Fruit fly (Drosophila melanogaster) whole organism, prepupa: ENCODE measurements around the gene CG42371.

Experiments
- Blimp-1 ChIP-seq: fragments of 200-800 bp; sonication (Bioruptor generic); optimal IDR thresholded peaks from 3 replicates; lab custom pipeline; 2017; ENCODE audit warnings: missing biosample characterization, missing genetic modification characterization, mild to moderate bottlenecking, moderate library complexity, missing genetic modification reagents
- CG10631 ChIP-seq: fragments of 200-800 bp; sonication (Bioruptor generic); optimal IDR thresholded peaks from 2 replicates; lab custom pipeline; 2016; ENCODE audit warnings: missing biosample characterization, missing genetic modification characterization
- CG10669 ChIP-seq: fragments of 200-800 bp; sonication (Bioruptor generic); optimal IDR thresholded peaks from 3 replicates; lab custom pipeline; 2018; ENCODE audit warnings: missing biosample characterization, mild to moderate bottlenecking, missing genetic modification characterization, moderate library complexity
- CG11762 ChIP-seq: fragments of 200-800 bp; sonication (Bioruptor generic); optimal IDR thresholded peaks from 3 replicates; lab custom pipeline; 2016; ENCODE audit warnings: missing biosample characterization, missing genetic modification characterization; ENCODE audit not compliant: insufficient read depth
- CG11902 ChIP-seq: fragments of 200-800 bp; sonication (Bioruptor generic); optimal IDR thresholded peaks from 3 replicates; lab custom pipeline; 2016; ENCODE audit warnings: missing biosample characterization, missing genetic modification characterization
- CG15336 ChIP-seq: fragments of 200-800 bp; sonication (Bioruptor generic); IDR thresholded peaks from 2 replicates; pipeline ENCODE4 v1.3.6; 2022; ENCODE audit warnings: missing biosample characterization, missing genetic modification characterization
- CG1621 ChIP-seq: fragments of 200-800 bp; sonication (Bioruptor generic); optimal IDR thresholded peaks from 3 replicates; lab custom pipeline; 2018; ENCODE audit warnings: missing biosample characterization, mild to moderate bottlenecking, missing genetic modification characterization
- CG16779 ChIP-seq: fragments of 200-800 bp; sonication (Bioruptor generic); optimal IDR thresholded peaks from 3 replicates; lab custom pipeline; 2017; ENCODE audit warnings: missing biosample characterization, mild to moderate bottlenecking, missing genetic modification characterization
- CG3032 ChIP-seq: fragments of 200-800 bp; optimal IDR thresholded peaks from 2 replicates; lab custom pipeline; 2019; ENCODE audit warnings: missing biosample characterization, mild to moderate bottlenecking, missing genetic modification characterization, moderate library complexity
- CG31627 ChIP-seq: fragments of 200-800 bp; sonication (Bioruptor generic); optimal IDR thresholded peaks from 3 replicates; lab custom pipeline; 2016; ENCODE audit warnings: missing biosample characterization, missing genetic modification characterization
- CG3919 ChIP-seq: fragments of 200-800 bp; sonication (Bioruptor generic); optimal IDR thresholded peaks from 3 replicates; lab custom pipeline; 2016; ENCODE audit warnings: missing biosample characterization, missing genetic modification characterization
- CG4318 ChIP-seq: fragments of 200-800 bp; sonication (Bioruptor generic); optimal IDR thresholded peaks from 3 replicates; lab custom pipeline; 2017; ENCODE audit warnings: missing biosample characterization, mild to moderate bottlenecking, missing genetic modification characterization
- CG6163 ChIP-seq: fragments of 200-800 bp; sonication (Bioruptor generic); IDR thresholded peaks from 3 replicates; pipeline ENCODE4 v1.3.6; 2022; ENCODE audit warnings: missing biosample characterization, missing genetic modification characterization
- CG6276 ChIP-seq: fragments of 200-800 bp; sonication (Bioruptor generic); optimal IDR thresholded peaks from 2 replicates; lab custom pipeline; 2017; ENCODE audit warnings: missing biosample characterization, mild to moderate bottlenecking, missing genetic modification characterization
- CG6792 ChIP-seq: fragments of 200-800 bp; sonication (Bioruptor generic); optimal IDR thresholded peaks from 3 replicates; lab custom pipeline; 2016; ENCODE audit warnings: missing biosample characterization, missing genetic modification characterization
- CG6854 ChIP-seq: fragments of 200-800 bp; sonication (Bioruptor generic); optimal IDR thresholded peaks from 2 replicates; lab custom pipeline; 2017; ENCODE audit warnings: missing biosample characterization, mild to moderate bottlenecking, missing genetic modification characterization
- CG7368 ChIP-seq: fragments of 200-800 bp; sonication (Bioruptor generic); optimal IDR thresholded peaks from 3 replicates; lab custom pipeline; 2016; ENCODE audit warnings: missing biosample characterization, missing genetic modification characterization
- CG8319 ChIP-seq: fragments of 200-800 bp; sonication (Bioruptor generic); optimal IDR thresholded peaks from 3 replicates; lab custom pipeline; 2016; ENCODE audit warnings: missing biosample characterization, missing genetic modification characterization
- CG8632 ChIP-seq: fragments of 200-800 bp; sonication (Bioruptor generic); optimal IDR thresholded peaks from 3 replicates; lab custom pipeline; 2016; ENCODE audit warnings: missing biosample characterization, missing genetic modification characterization
- CG9139 ChIP-seq: fragments of 200-800 bp; sonication (Bioruptor generic); optimal IDR thresholded peaks from 3 replicates; lab custom pipeline; 2017; ENCODE audit warnings: missing biosample characterization, mild to moderate bottlenecking, missing genetic modification characterization
- Eip78C ChIP-seq: fragments of 200-800 bp; sonication (Bioruptor generic); peaks from one replicate; lab custom pipeline; 2016; ENCODE audit warnings: missing biosample characterization, missing genetic modification characterization
- Eip93F ChIP-seq: fragments of 200-800 bp; sonication (Bioruptor generic); optimal IDR thresholded peaks from 2 replicates; lab custom pipeline; 2016; ENCODE audit warnings: missing biosample characterization, mild to moderate bottlenecking, missing genetic modification characterization
- Ets21C ChIP-seq: fragments of 200-800 bp; sonication (Bioruptor generic); optimal IDR thresholded peaks from 3 replicates; lab custom pipeline; 2016; ENCODE audit warnings: missing biosample characterization, missing genetic modification characterization
- Gug ChIP-seq: fragments of 200-800 bp; sonication (Bioruptor generic); IDR thresholded peaks from 2 replicates; pipeline ENCODE4 v1.3.6; 2022; ENCODE audit warnings: missing biosample characterization, missing genetic modification characterization
- Hr39 ChIP-seq: fragments of 200-800 bp; sonication (Bioruptor generic); optimal IDR thresholded peaks from 2 replicates; lab custom pipeline; 2016; ENCODE audit warnings: missing biosample characterization, missing genetic modification characterization
- Hr4 ChIP-seq: fragments of 200-800 bp; sonication (Bioruptor generic); optimal IDR thresholded peaks from 3 replicates; lab custom pipeline; 2016; ENCODE audit warnings: missing biosample characterization, missing genetic modification characterization
- Met ChIP-seq: fragments of 200-800 bp; sonication (Bioruptor generic); optimal IDR thresholded peaks from 3 replicates; lab custom pipeline; 2016; ENCODE audit warnings: missing biosample characterization, missing genetic modification characterization
- OdsH ChIP-seq: fragments of 200-800 bp; sonication (Bioruptor generic); optimal IDR thresholded peaks from 3 replicates; lab custom pipeline; 2016; ENCODE audit warnings: missing biosample characterization, missing genetic modification characterization
- Smox ChIP-seq: fragments of 200-800 bp; sonication (Bioruptor generic); optimal IDR thresholded peaks from 3 replicates; lab custom pipeline; 2016; ENCODE audit warnings: missing biosample characterization, missing genetic modification characterization
- Sox102F ChIP-seq: fragments of 200-800 bp; sonication (Bioruptor generic); optimal IDR thresholded peaks from 2 replicates; lab custom pipeline; 2016; ENCODE audit warnings: missing biosample characterization, mild to moderate bottlenecking, missing genetic modification characterization
- Sox14 ChIP-seq: fragments of 200-800 bp; sonication (Bioruptor generic); optimal IDR thresholded peaks from 3 replicates; lab custom pipeline; 2016; ENCODE audit warnings: missing biosample characterization, missing genetic modification characterization
- achi ChIP-seq: fragments of 200-800 bp; sonication (Bioruptor generic); optimal IDR thresholded peaks from 3 replicates; lab custom pipeline; 2016; ENCODE audit warnings: missing biosample characterization, missing genetic modification characterization
- acj6 ChIP-seq: fragments of 200-800 bp; sonication (Bioruptor generic); optimal IDR thresholded peaks from 3 replicates; lab custom pipeline; 2016; ENCODE audit warnings: missing biosample characterization, missing genetic modification characterization
- cyc ChIP-seq: fragments of 200-800 bp; sonication (Bioruptor generic); optimal IDR thresholded peaks from 3 replicates; lab custom pipeline; 2016; ENCODE audit warnings: missing biosample characterization, missing genetic modification characterization
- dac ChIP-seq: fragments of 200-800 bp; sonication (Bioruptor generic); optimal IDR thresholded peaks from 2 replicates; lab custom pipeline; 2017; ENCODE audit warnings: missing biosample characterization, mild to moderate bottlenecking, missing genetic modification characterization
- dsx ChIP-seq: fragments of 200-800 bp; optimal IDR thresholded peaks from 3 replicates; lab custom pipeline; 2019; ENCODE audit warnings: missing biosample characterization, mild to moderate bottlenecking, missing genetic modification characterization, moderate library complexity; ENCODE audit not compliant: poor library complexity, severe bottlenecking
- eg ChIP-seq: fragments of 200-800 bp; sonication (Bioruptor generic); IDR thresholded peaks from 3 replicates; pipeline ENCODE4 v1.3.6; 2022; ENCODE audit warnings: missing biosample characterization, missing genetic modification characterization
- esn ChIP-seq: fragments of 200-800 bp; sonication (Bioruptor generic); optimal IDR thresholded peaks from 2 replicates; lab custom pipeline; 2016; ENCODE audit warnings: missing biosample characterization, mild to moderate bottlenecking, missing genetic modification characterization, moderate library complexity
- fd59A ChIP-seq: fragments of 200-800 bp; sonication (Bioruptor generic); optimal IDR thresholded peaks from 2 replicates; lab custom pipeline; 2017; ENCODE audit warnings: missing biosample characterization, mild to moderate bottlenecking, missing genetic modification characterization, missing genetic modification reagents
- fd85E ChIP-seq: fragments of 200-800 bp; sonication (Bioruptor generic); optimal IDR thresholded peaks from 3 replicates; lab custom pipeline; 2016; ENCODE audit warnings: missing biosample characterization, missing genetic modification characterization
- fkh ChIP-seq: fragments of 200-800 bp; sonication (Bioruptor generic); optimal IDR thresholded peaks from 3 replicates; lab custom pipeline; 2017; ENCODE audit warnings: missing biosample characterization, mild to moderate bottlenecking, missing genetic modification characterization, moderate library complexity
- net ChIP-seq: fragments of 200-800 bp; sonication (Bioruptor generic); optimal IDR thresholded peaks from 3 replicates; lab custom pipeline; 2016; ENCODE audit warnings: missing biosample characterization, missing genetic modification characterization
- salr ChIP-seq, 2 experiments: fragments of 200-800 bp; sonication (Bioruptor generic); optimal IDR thresholded peaks; 3 replicates each; lab custom pipeline; 2016 to 2018; ENCODE audit warnings: missing biosample characterization in 2 of 2, missing genetic modification characterization in 2 of 2, mild to moderate bottlenecking in 1 of 2
- ss ChIP-seq, 2 experiments: fragments of 200-800 bp; sonication (Bioruptor generic); optimal IDR thresholded peaks; 2 replicates in 1 of 2; 3 replicates in 1 of 2; lab custom pipeline; 2017 to 2018; ENCODE audit warnings: mild to moderate bottlenecking in 2 of 2, missing biosample characterization in 2 of 2, missing genetic modification characterization in 2 of 2, moderate library complexity in 1 of 2
- svp ChIP-seq: fragments of 200-800 bp; sonication (Bioruptor generic); peaks from one replicate; lab custom pipeline; 2016; ENCODE audit warnings: missing biosample characterization, missing genetic modification characterization
- vri ChIP-seq: fragments of 200-800 bp; sonication (Bioruptor generic); optimal IDR thresholded peaks from 3 replicates; lab custom pipeline; 2016; ENCODE audit warnings: missing biosample characterization, mild to moderate bottlenecking, missing genetic modification characterization

CG42371 gene

dm6 chr2L:2227316-2227715 is 10.3 kb upstream of the CG42371 start (continued):
- TF ChIP-seq CG16779 (peak; percentile 53), acj6 (GFP tag; lab: Kevin White, UChicago) (peak; percentile 78), Gug (GFP tag; lab: Robert Waterston, UW) (peak; percentile 75), CG6792 (GFP tag; lab: Kevin White, UChicago) (peak; percentile 81), CG15336 (GFP tag; lab: Robert Waterston, UW) (peak; percentile 87), CG6163 (GFP tag; lab: Robert Waterston, UW) (peak; percentile 87), CG3919 (GFP tag; lab: Kevin White, UChicago) (peak; percentile 86), CG3032 (tag; lab: Kevin White, UChicago) (peak; percentile 66), Hr39 (GFP tag; lab: Kevin White, UChicago) (peak; percentile 77), Ets21C (GFP tag; lab: Kevin White, UChicago) (peak; percentile 68), CG10631 (GFP tag; lab: Kevin White, UChicago) (peak; percentile 75), CG6276 (GFP tag; lab: Kevin White, UChicago) (peak; percentile 72), dac (GFP tag; lab: Kevin White, UChicago) (peak; percentile 68), CG7368 (GFP tag; lab: Kevin White, UChicago) (peak; percentile 83)

- peak; percentile 80 for TF ChIP-seq net (GFP tag; lab: Kevin White, UChicago)
- TF ChIP-seq CG16779 = peak; percentile 2
- TF ChIP-seq CG15336 (GFP tag; lab: Robert Waterston, UW) = peak; percentile 56
- peak; percentile 94 for TF ChIP-seq svp (GFP tag; lab: Kevin White, UChicago)
- TF ChIP-seq Ets21C (GFP tag; lab: Kevin White, UChicago) = peak; percentile 85
- TF ChIP-seq achi (GFP tag; lab: Kevin White, UChicago) = peak; percentile 82
- TF ChIP-seq CG11902 = peak; percentile 75
- TF ChIP-seq CG8632 = peak; percentile 74
- peak; percentile 45 for TF ChIP-seq fkh (GFP tag; lab: Kevin White, UChicago)
- peak; percentile 88 for TF ChIP-seq Sox14
- TF ChIP-seq OdsH (GFP tag; lab: Kevin White, UChicago) = peak; percentile 90
- peak; percentile 59 for TF ChIP-seq fd85E (GFP tag; lab: Kevin White, UChicago)
- peak; percentile 48 for TF ChIP-seq CG11762 (GFP tag; lab: Kevin White, UChicago)
- peak; percentile 87 for TF ChIP-seq Sox102F
- peak; percentile 79 for TF ChIP-seq CG10669 (GFP tag; lab: Kevin White, UChicago)
- peak; percentile 75 for TF ChIP-seq CG7368 (GFP tag; lab: Kevin White, UChicago)
- TF ChIP-seq ss (GFP tag; optimal IDR thresholded peaks at IDR 0.05; lab: Kevin White, UChicago) = peak; percentile 2 to 79
- peak; percentile 77 for TF ChIP-seq eg
- peak; percentile 68 for TF ChIP-seq Gug (GFP tag; lab: Robert Waterston, UW)
- TF ChIP-seq Smox (GFP tag; lab: Kevin White, UChicago) = peak; percentile 88
- TF ChIP-seq vri (GFP tag; lab: Kevin White, UChicago) = peak; percentile 84
- peak; percentile 81 for TF ChIP-seq dsx
- TF ChIP-seq Blimp-1 (GFP tag; lab: Kevin White, UChicago) = peak; percentile 64
- peak; percentile 90 for TF ChIP-seq cyc (GFP tag; lab: Kevin White, UChicago)
- TF ChIP-seq CG8319 (GFP tag; lab: Kevin White, UChicago) = peak; percentile 57
- peak; percentile 87 for TF ChIP-seq CG3919 (GFP tag; lab: Kevin White, UChicago)
- peak; percentile 39 for TF ChIP-seq CG6854 (GFP tag; lab: Kevin White, UChicago)
- TF ChIP-seq Eip93F (GFP tag; lab: Kevin White, UChicago) = peak; percentile 27
- TF ChIP-seq CG9139 = peak; percentile 43
- peak; percentile 92 for TF ChIP-seq CG31627 (GFP tag; lab: Kevin White, UChicago)
- TF ChIP-seq acj6 (GFP tag; lab: Kevin White, UChicago) = peak; percentile 90
- TF ChIP-seq CG4318 (GFP tag; lab: Kevin White, UChicago) = peak; percentile 21
- TF ChIP-seq esn (GFP tag; lab: Kevin White, UChicago) = peak; percentile 93
- TF ChIP-seq salr (GFP tag; optimal IDR thresholded peaks at IDR 0.05; lab: Kevin White, UChicago) = peak; percentile 55 to 84
- TF ChIP-seq Met (GFP tag; lab: Kevin White, UChicago) = peak; percentile 90
- TF ChIP-seq CG1621 (tag; lab: Kevin White, UChicago) = peak; percentile 52
- peak; percentile 90 for TF ChIP-seq Hr4 (GFP tag; lab: Kevin White, UChicago)
- TF ChIP-seq fd59A (GFP tag; lab: Kevin White, UChicago) = peak; percentile 67
- peak; percentile 95 for TF ChIP-seq Eip78C
Measured at dm6 chr2L:2226259-2227121, 9.4 kb upstream of the CG42371 start, which contains the start of the genes CG15387 and sau. Gene CG15387, minus strand, starts transcription at chr2L:2226294. Gene sau, plus strand, starts transcription at chr2L:2226342.
